Fruit fly (Drosophila melanogaster) S2 (cell line): ENCODE results near the gene AlaRS.

Experiments used
- CG8478 ChIP-seq: fragments of >200 bp; optimal IDR thresholded peaks from 2 replicates; lab custom pipeline; 2018
- CTCF ChIP-seq, 2 experiments: fragments of >200 bp; optimal IDR thresholded peaks; 2 replicates each; lab custom pipeline; 2018

DNA sequence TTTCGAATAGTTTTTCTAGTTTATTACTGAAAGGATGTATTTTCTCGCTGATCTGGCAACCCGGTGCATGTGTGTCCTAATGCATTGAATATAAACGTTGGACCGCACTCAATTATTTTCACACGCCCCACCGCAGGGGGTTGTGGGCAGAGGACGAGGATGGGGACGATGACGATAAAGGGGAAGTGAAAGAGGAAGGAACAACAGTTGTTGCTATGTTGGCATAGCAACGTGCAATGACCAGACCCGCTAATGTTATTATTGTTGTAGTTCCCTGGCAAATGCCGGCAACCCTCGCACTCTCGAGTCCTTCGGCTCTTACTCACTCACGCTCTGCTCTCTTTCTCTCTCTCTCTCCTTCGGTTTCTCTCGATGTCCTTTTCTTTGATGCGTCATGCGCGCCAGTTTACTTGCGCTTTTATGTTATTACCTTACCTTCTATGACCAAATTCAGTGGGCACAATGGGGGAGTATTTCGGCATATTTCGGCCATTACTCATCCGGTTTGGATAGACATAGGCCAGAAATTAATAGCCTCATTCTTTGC, 43.2 kb upstream of the AlaRS start:
- TF ChIP-seq CG8478 (lab: Kevin White, UChicago) = no peak
- TF ChIP-seq CTCF (optimal IDR thresholded peaks at IDR 0.05; lab: Kevin White, UChicago) = no peak
